Worm (Caenorhabditis elegans) whole organism, mixed stage, embryonic: ENCODE results near the gene clec-41.
A peak's percentile ranks its signal among the peaks of the same experiment; 100 is the strongest.

Experiments
- ces-1 ChIP-seq: fragments of 150-350 bp; optimal IDR thresholded peaks from 2 replicates; lab custom pipeline; 2014; ENCODE audit warnings: missing biosample characterization, missing genetic modification reagents, missing genetic modification characterization
- elt-1 ChIP-seq: sonication (generic microtip); optimal IDR thresholded peaks from 2 replicates; lab custom pipeline; 2017; ENCODE audit warnings: missing genetic modification characterization, mild to moderate bottlenecking, missing compliant biosample characterization, antibody characterized with exemption, moderate library complexity, borderline replicate concordance; ENCODE audit not compliant: insufficient read depth
- elt-3 ChIP-seq: fragments of 150-350 bp; optimal IDR thresholded peaks from 2 replicates; lab custom pipeline; 2014; ENCODE audit warnings: missing biosample characterization, missing genetic modification characterization
- snpc-4 ChIP-seq: fragments of 150-350 bp; optimal IDR thresholded peaks from 2 replicates; lab custom pipeline; 2014; ENCODE audit warnings: missing biosample characterization, missing genetic modification characterization

DNA sequence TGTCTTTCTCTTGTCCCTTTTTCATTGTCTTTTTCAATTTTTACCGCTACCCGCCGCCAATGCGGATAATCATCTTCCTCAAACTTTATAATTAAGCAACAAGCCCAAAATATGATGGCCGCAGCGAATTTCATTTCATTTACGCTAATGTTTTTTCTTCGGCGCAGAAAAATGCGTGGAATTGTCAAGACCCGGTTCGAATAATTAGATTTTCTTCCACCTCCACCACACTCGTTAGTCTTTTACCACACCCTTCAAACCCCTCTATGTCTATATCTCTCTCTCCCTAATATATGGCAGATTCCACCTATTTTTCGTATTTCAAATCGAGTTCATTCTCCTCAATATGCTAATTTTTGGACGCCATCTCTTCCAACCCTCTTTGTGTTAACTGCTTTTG lies 32.6 kb upstream of the clec-41 start:
- no peak for TF ChIP-seq elt-3 (tag; lab: Kevin White, UChicago)
- no peak for TF ChIP-seq elt-1 (tag; lab: Kevin White, UChicago)
- no peak for TF ChIP-seq snpc-4 (tag; lab: Kevin White, UChicago)
- TF ChIP-seq ces-1 (GFP tag; lab: Kevin White, UChicago): peak; percentile 82
